Worm (Caenorhabditis elegans) whole organism, young adult: ENCODE results near the gene gpx-7.

ENCODE experiments used
- K11D2.4 ChIP-seq: fragments of 200-800 bp; sonication (Bioruptor generic); IDR thresholded peaks from 2 replicates; pipeline ENCODE4 v1.3.6; 2022; ENCODE audit warnings: missing genetic modification reagents, missing genetic modification characterization, missing compliant biosample characterization
- aptf-3 ChIP-seq: fragments of 200-800 bp; sonication (Bioruptor generic); IDR thresholded peaks from 2 replicates; pipeline ENCODE4 v1.3.6; 2022; ENCODE audit warnings: missing genetic modification characterization, missing compliant biosample characterization
- lin-40 ChIP-seq: sonication (generic microtip); optimal IDR thresholded peaks from 2 replicates; lab custom pipeline; 2016; ENCODE audit warnings: missing genetic modification characterization, mild to moderate bottlenecking, missing compliant biosample characterization, missing genotype, missing genetic modification reagents

ce11 chrX:7814747-7815146 lies 15.2 kb upstream of the gpx-7 start:
- TF ChIP-seq lin-40 (no peak), aptf-3 (no peak), K11D2.4 (GFP tag; lab: Robert Waterston, UW) (no peak)
